Fruit fly (Drosophila melanogaster) whole organism, adult: ENCODE measurements around the gene Abcd1.

Source experiments
- CG11617 ChIP-seq: fragments of 200-800 bp; sonication (Bioruptor generic); optimal IDR thresholded peaks from 2 replicates; lab custom pipeline; 2017; ENCODE audit warnings: mild to moderate bottlenecking, missing biosample characterization, missing genetic modification reagents, missing genetic modification characterization
- CG12768 ChIP-seq: fragments of 200-800 bp; sonication (Bioruptor generic); optimal IDR thresholded peaks from 2 replicates; lab custom pipeline; 2017; ENCODE audit warnings: missing biosample characterization, missing genetic modification characterization, mild to moderate bottlenecking, moderate library complexity, missing genetic modification reagents
- CG14711 ChIP-seq: fragments of 200-800 bp; sonication (Bioruptor generic); optimal IDR thresholded peaks from 2 replicates; lab custom pipeline; 2018; ENCODE audit warnings: missing biosample characterization, mild to moderate bottlenecking, missing genetic modification characterization, moderate library complexity
- CG1620 ChIP-seq: fragments of 200-800 bp; sonication (Bioruptor generic); optimal IDR thresholded peaks from 2 replicates; lab custom pipeline; 2016; ENCODE audit warnings: missing biosample characterization, missing genetic modification characterization
- CG33017 ChIP-seq: fragments of 200-800 bp; sonication (Bioruptor generic); optimal IDR thresholded peaks from 2 replicates; lab custom pipeline; 2018; ENCODE audit warnings: missing biosample characterization, mild to moderate bottlenecking, missing genetic modification characterization, moderate library complexity
- CG5204 ChIP-seq: fragments of 200-800 bp; sonication (Bioruptor generic); optimal IDR thresholded peaks from 2 replicates; lab custom pipeline; 2016; ENCODE audit warnings: missing biosample characterization, missing genetic modification characterization
- CG7045 ChIP-seq: fragments of 200-800 bp; sonication (Bioruptor generic); optimal IDR thresholded peaks from 2 replicates; lab custom pipeline; 2017; ENCODE audit warnings: missing biosample characterization, mild to moderate bottlenecking, missing genetic modification characterization
- Hr96 ChIP-seq: fragments of 200-800 bp; sonication (Bioruptor generic); optimal IDR thresholded peaks from 2 replicates; lab custom pipeline; 2016; ENCODE audit warnings: missing biosample characterization, missing genetic modification characterization
- Mnt ChIP-seq: fragments of 200-800 bp; sonication (Bioruptor generic); optimal IDR thresholded peaks from 2 replicates; lab custom pipeline; 2016; ENCODE audit warnings: missing biosample characterization, mild to moderate bottlenecking, missing genetic modification characterization
- bab1 ChIP-seq: fragments of 200-800 bp; sonication (Bioruptor generic); optimal IDR thresholded peaks from 3 replicates; lab custom pipeline; 2019; ENCODE audit warnings: missing biosample characterization, mild to moderate bottlenecking, missing genetic modification characterization, moderate library complexity
- cic ChIP-seq: fragments of 200-800 bp; sonication (Bioruptor generic); optimal IDR thresholded peaks from 2 replicates; lab custom pipeline; 2017; ENCODE audit warnings: missing biosample characterization, mild to moderate bottlenecking, missing genetic modification characterization, moderate library complexity
- kay ChIP-seq: fragments of 200-800 bp; sonication (Bioruptor generic); peaks from one replicate; lab custom pipeline; 2016; ENCODE audit warnings: missing biosample characterization, missing genetic modification characterization, borderline replicate concordance
- ovo ChIP-seq: fragments of 200-800 bp; sonication (Bioruptor generic); optimal IDR thresholded peaks from 2 replicates; lab custom pipeline; 2016; ENCODE audit warnings: missing biosample characterization, missing genetic modification characterization
- tj ChIP-seq: fragments of 200-800 bp; sonication (Bioruptor generic); optimal IDR thresholded peaks from 3 replicates; lab custom pipeline; 2017; ENCODE audit warnings: missing biosample characterization, mild to moderate bottlenecking, missing genetic modification characterization, moderate library complexity

DNA sequence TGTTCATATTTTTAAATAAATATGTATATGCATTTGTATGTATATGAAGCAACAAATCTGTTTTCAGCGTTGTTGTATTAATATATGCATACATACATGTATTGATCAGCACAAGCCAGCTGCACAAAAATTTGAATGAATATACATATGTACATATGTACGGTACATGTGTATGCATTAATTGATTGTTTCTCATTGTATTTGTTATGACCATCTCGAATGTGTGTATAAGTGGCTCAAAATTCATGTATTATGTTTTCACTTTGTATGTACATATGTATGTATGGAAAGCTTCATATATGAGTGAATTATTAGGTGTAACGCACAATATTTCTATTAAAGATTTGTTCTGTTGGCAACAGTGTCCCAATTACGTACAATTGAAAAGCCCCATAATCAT, 57.7 kb downstream of the Abcd1 start:
- TF ChIP-seq CG11617 (no peak), Hr96 (GFP tag; lab: Kevin White, UChicago) (no peak), CG33017 (tag; lab: Kevin White, UChicago) (no peak), Mnt (GFP tag; lab: Kevin White, UChicago) (no peak), CG5204 (no peak), kay (GFP tag; lab: Kevin White, UChicago) (no peak), bab1 (GFP tag; lab: Kevin White, UChicago) (no peak), ovo (GFP tag; lab: Kevin White, UChicago) (no peak), CG14711 (no peak), CG1620 (GFP tag; lab: Kevin White, UChicago) (no peak), tj (GFP tag; lab: Kevin White, UChicago) (peak; percentile 23), cic (peak; percentile 19), CG12768 (GFP tag; lab: Kevin White, UChicago) (no peak), CG7045 (GFP tag; lab: Kevin White, UChicago) (no peak)
